Fruit fly (Drosophila melanogaster): ENCODE results near the gene CG9109.

CG9109 gene

DNA sequence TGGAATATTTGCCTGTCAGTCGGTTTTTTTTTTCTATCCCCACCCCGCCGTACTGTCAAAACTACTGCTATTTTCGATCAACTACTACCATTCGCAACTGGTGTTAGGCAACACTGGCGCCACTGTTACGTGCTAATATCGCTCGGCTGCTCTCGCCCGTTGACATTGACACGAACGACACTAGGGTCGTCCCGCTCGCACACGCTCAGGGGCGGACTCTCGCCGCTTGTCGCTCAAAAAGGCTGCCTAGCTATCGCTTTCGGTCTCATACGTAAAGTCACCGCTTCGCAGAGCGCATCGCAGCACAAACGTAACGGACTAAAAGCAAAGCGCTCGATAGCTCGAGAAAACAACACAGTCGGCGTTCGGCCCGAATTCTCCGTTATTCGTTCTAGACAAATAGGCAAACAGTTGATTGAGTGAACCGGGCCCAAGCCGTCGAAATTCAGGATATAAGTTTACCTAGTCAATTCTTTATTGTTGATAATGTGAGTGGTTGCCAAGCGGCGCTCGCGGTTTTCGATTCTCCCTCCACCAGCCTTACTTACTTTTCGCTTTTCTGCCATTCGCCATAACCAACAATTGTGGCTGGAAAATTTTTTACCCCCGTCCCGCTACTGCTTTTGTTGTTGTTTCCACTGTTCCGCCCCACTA lies 51.8 kb downstream of the CG9109 start:
- no peak for TF ChIP-seq CG4496 (GFP tag; IDR thresholded peaks at IDR 0.05)
- no peak for TF ChIP-seq CG8159 (tag; optimal IDR thresholded peaks at IDR 0.05)
- TF ChIP-seq CG14655 (GFP tag; optimal IDR thresholded peaks at IDR 0.05), result no peak
- no peak for TF ChIP-seq rn (GFP tag; IDR thresholded peaks at IDR 0.05)
- TF ChIP-seq CG8301 (tag; optimal IDR thresholded peaks at IDR 0.05), result no peak
- TF ChIP-seq Pif1A (GFP tag; optimal IDR thresholded peaks at IDR 0.05), result no peak
- no peak for TF ChIP-seq CG34367 (tag; optimal IDR thresholded peaks at IDR 0.05)
- TF ChIP-seq EcR (GFP tag; optimal IDR thresholded peaks at IDR 0.05), result no peak
- no peak for TF ChIP-seq Ets98B (GFP tag; IDR thresholded peaks at IDR 0.05)
- no peak for TF ChIP-seq gl (tag; optimal IDR thresholded peaks at IDR 0.05)
- peak; percentile 46 for TF ChIP-seq Snoo (tag; optimal IDR thresholded peaks at IDR 0.05)
- TF ChIP-seq CG17806 (tag; optimal IDR thresholded peaks at IDR 0.05), result no peak
- no peak for TF ChIP-seq CG12605 (GFP tag; IDR thresholded peaks at IDR 0.05)
- peak; percentile 16 for TF ChIP-seq CG15710 (tag; optimal IDR thresholded peaks at IDR 0.05)
- TF ChIP-seq Pif1B (GFP tag; optimal IDR thresholded peaks at IDR 0.05), result peak; percentile 35
- TF ChIP-seq CG13204 (GFP tag; optimal IDR thresholded peaks at IDR 0.05), result peak; percentile 36

DNA sequence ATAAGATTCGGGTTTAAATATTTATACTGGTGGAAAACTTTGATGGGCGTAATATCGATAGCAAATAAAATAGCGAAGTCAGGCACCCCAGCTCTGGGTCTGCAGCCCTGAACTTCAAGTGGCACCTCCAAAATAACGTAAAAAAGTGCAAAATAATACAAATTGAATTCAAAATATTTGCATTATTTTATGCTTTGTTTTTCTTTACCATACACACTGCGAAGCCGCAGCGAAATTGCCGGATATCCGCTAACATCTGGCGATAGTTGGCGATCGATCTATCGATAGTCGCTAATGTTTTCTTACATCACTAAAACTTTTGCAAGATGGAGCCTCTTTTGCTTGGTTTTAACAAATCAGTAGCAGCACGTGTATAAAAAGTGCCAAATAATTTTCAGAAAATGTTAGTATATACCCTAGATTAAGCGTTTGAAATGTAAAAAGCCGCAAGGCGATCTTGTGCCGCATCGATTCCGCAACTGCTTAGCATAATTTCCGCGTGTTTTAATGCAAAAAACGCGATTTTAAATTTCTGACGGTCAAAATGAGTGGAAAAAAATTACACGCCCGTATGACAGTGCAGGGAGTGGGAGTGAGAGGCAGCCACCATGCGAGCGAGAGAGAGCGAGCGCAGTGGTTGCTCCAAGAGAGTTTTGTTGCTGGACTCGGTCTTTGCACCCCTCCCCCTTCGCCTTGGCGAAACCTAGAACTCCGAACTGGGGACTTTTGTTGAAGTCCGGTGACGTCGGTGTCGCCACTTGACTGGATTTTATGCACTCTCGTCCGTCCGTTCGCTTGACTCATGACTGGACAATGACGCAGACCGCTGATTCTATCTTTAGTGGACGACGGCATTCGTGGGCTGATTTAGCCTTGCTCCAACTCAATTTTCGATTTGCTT lies 52.5 kb downstream of the CG9109 start, which contains the start of gene eIF4A:
TSS of gene eIF4A (plus strand) at position 332 of the 901 bp plus-strand sequence.
- TF ChIP-seq rn (GFP tag; IDR thresholded peaks at IDR 0.05) (no peak), CG12605 (GFP tag; IDR thresholded peaks at IDR 0.05) (no peak), CG13204 (GFP tag; optimal IDR thresholded peaks at IDR 0.05) (peak; percentile 10), EcR (GFP tag; optimal IDR thresholded peaks at IDR 0.05) (peak; percentile 47), CG4496 (GFP tag; IDR thresholded peaks at IDR 0.05) (no peak), CG10348 (GFP tag; IDR thresholded peaks at IDR 0.05) (no peak), CG32121 (GFP tag; IDR thresholded peaks at IDR 0.05) (no peak), CG14655 (GFP tag; optimal IDR thresholded peaks at IDR 0.05) (no peak), CG17806 (tag; optimal IDR thresholded peaks at IDR 0.05) (no peak), CG8301 (tag; optimal IDR thresholded peaks at IDR 0.05) (no peak), CG8159 (tag; optimal IDR thresholded peaks at IDR 0.05) (peak; percentile 6), D1 (tag; optimal IDR thresholded peaks at IDR 0.05) (no peak), gl (tag; optimal IDR thresholded peaks at IDR 0.05) (no peak), CG34367 (tag; optimal IDR thresholded peaks at IDR 0.05) (peak; percentile 11), fd96Ca (GFP tag; IDR thresholded peaks at IDR 0.05) (no peak)

DNA sequence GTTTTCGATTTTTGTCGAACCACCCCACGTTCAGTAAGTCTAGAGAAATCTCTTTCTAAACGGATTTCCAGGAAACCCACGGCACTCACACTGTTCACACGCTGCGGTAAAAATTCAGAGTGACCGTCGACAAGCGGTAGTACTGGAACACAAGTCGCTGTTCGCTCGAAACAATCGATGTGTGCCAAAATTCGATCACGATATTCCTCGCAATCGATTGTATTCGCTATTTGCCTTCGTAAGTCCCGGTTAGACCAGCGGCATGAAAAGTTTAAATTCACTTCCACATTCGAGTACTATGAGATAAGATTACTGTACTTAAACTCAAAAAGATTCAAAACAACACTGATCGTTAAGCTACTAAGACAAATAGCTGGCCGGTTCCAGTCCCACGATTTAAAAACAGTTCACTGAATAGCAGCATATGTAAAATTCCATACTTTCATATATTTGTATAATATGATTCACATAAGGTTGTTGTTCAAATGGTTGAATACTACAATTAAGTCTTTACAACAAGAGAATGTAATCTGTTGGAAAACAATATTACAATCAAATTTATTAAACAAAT lies 53.3 kb downstream of the CG9109 start, which contains the start of gene chic:
TSS of gene chic (minus strand) at position 157 of the 571 bp plus-strand sequence.
- TF ChIP-seq gl (tag; optimal IDR thresholded peaks at IDR 0.05) (no peak), Pif1B (GFP tag; optimal IDR thresholded peaks at IDR 0.05) (no peak), EcR (GFP tag; optimal IDR thresholded peaks at IDR 0.05) (no peak), CG15710 (tag; optimal IDR thresholded peaks at IDR 0.05) (no peak), CG34367 (tag; optimal IDR thresholded peaks at IDR 0.05) (no peak), CG9948 (tag; optimal IDR thresholded peaks at IDR 0.05) (no peak), CG4496 (GFP tag; IDR thresholded peaks at IDR 0.05) (no peak), D1 (tag; optimal IDR thresholded peaks at IDR 0.05) (no peak), CG17806 (tag; optimal IDR thresholded peaks at IDR 0.05) (no peak), Pif1A (GFP tag; optimal IDR thresholded peaks at IDR 0.05) (no peak), CG14655 (GFP tag; optimal IDR thresholded peaks at IDR 0.05) (no peak), CG8159 (tag; optimal IDR thresholded peaks at IDR 0.05) (no peak)

DNA sequence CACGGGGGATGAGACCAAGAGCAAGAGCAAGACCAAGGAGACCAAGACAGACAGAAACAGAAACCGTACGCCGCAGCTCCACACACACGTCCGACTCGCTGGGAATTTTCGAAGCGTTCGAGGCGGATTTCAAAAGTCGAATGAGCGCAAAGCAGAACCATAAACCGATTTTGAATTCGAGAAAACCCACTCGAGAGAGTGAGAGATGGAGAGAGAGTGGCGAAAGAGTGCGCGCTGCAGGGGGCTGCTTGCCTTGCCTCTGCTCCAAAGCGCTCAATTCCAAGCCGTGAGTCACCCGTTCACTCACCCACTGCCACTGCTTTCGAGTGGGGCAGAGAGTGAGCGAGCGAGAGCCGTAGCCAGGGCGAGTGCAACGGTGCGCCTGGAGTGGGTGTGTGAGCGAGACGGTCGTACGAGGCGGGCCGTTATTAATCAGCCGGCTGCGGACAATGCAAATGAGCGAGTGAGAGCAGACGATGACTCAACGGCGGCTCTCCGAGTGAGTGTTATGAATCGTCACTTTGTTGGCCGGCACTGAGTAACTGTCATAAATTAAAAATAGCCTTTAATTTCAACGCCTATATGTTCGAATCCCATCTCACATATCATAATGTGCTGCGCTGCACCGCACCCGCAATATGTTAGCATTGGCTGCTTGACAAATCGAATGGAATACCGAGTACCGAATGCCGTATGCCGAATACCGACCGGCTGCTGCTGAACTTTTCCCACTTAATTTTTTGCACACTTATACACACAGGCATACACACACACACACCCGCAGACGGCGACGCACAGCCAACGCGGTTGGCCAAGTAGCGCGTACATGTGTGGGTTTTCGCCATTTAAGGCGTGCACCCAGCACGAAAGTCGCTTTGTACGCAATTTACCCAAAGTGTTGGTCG lies 54.0 kb downstream of the CG9109 start:
- TF ChIP-seq CG34367 (tag; optimal IDR thresholded peaks at IDR 0.05), result no peak
- peak; percentile 30 for TF ChIP-seq Pif1B (GFP tag; optimal IDR thresholded peaks at IDR 0.05)
- no peak for TF ChIP-seq Ets98B (GFP tag; IDR thresholded peaks at IDR 0.05)
- peak; percentile 30 for TF ChIP-seq CG8159 (tag; optimal IDR thresholded peaks at IDR 0.05)
- TF ChIP-seq CG14655 (GFP tag; optimal IDR thresholded peaks at IDR 0.05), result no peak
- TF ChIP-seq CG17806 (tag; optimal IDR thresholded peaks at IDR 0.05), result peak; percentile 8
- TF ChIP-seq CG13204 (GFP tag; optimal IDR thresholded peaks at IDR 0.05), result peak; percentile 87
- no peak for TF ChIP-seq CG15710 (tag; optimal IDR thresholded peaks at IDR 0.05)
- TF ChIP-seq EcR (GFP tag; optimal IDR thresholded peaks at IDR 0.05), result peak; percentile 95
- TF ChIP-seq CG8301 (tag; optimal IDR thresholded peaks at IDR 0.05), result no peak
- TF ChIP-seq Pif1A (GFP tag; optimal IDR thresholded peaks at IDR 0.05), result peak; percentile 40
- TF ChIP-seq D1 (tag; optimal IDR thresholded peaks at IDR 0.05), result no peak

DNA sequence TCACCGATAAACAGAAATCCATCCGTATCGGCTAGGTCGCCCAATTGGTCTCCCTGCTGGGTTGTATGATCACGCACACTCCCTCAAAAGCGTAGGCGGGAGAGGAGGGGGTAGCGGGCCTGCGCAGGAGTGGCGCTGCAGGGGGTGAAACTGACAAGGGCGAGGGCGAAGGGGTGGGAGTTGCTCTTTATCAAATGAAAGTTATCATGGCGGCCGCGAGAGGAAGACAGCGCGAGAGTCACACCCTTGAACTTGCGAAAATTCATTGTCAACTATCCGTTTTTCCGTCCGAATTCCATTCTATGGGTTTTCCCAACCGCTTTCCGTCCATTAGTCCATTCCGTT lies 55.2 kb downstream of the CG9109 start:
- TF ChIP-seq CG12605 (GFP tag; IDR thresholded peaks at IDR 0.05) (no peak), Snoo (tag; optimal IDR thresholded peaks at IDR 0.05) (no peak)
